Fruit fly (Drosophila melanogaster): ENCODE data around the gene COX5BL.

Gene COX5BL

DNA sequence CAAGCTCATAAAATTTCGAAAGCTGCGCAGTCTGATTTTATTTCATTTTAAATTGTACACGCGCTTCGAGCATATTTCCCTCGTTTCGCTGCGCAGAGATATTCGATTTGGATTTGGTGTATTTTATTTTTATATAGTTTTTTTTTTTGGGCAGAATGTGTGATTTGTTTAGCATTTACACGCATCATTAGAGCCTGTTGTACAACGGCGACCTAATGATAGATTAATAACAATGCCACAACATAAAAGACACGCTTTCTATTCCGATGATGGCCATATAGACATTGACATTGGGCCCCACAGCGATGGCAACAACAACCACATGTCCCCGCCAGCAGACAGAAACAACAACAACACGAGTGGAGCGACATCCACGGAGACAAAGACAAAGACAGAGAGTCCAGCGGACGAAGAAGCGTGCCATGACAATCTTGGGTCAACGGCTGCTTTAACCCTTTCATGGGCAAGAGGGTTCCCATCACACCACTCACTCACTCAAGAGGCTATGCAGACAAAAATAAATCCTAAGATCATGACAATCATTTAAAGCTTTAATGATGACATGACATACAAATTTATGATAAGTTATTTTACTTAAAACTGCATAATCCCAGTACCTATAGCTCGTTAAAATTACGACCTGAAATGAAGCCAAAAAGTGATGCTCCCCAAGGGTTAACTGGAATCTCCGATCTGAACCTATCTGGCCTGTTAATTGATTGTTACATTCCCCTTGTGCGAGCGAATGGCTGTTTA, 6.0 kb upstream of the COX5BL start (continued):
- TF ChIP-seq Hsf (GFP tag; optimal IDR thresholded peaks at IDR 0.05) (no peak), PHDP (tag; optimal IDR thresholded peaks at IDR 0.05) (no peak), CG1233 (GFP tag; optimal IDR thresholded peaks at IDR 0.05) (no peak), chif (GFP tag; optimal IDR thresholded peaks at IDR 0.05) (no peak), CG1603 (tag; optimal IDR thresholded peaks at IDR 0.05) (peak; percentile 4), D (optimal IDR thresholded peaks at IDR 0.05) (no peak), D (GFP tag; optimal IDR thresholded peaks at IDR 0.05) (peak; percentile 43), phol (tag; optimal IDR thresholded peaks at IDR 0.05) (no peak), fd96Cb (tag; optimal IDR thresholded peaks at IDR 0.05) (peak; percentile 4), jumu (GFP tag; optimal IDR thresholded peaks at IDR 0.05) (peak; percentile 22), CG33557 (GFP tag; optimal IDR thresholded peaks at IDR 0.05) (peak; percentile 19), CG32532 (GFP tag; IDR thresholded peaks at IDR 0.05) (no peak), CG9932 (GFP tag; IDR thresholded peaks at IDR 0.05) (0 out of 2 replicates have a peak, but pooled peaks have one; percentile 7), ewg (GFP tag; optimal IDR thresholded peaks at IDR 0.05) (no peak), Med (GFP tag) (peak; percentile 23), CG7839 (tag; optimal IDR thresholded peaks at IDR 0.05) (peak; percentile 26), CoRest (tag; optimal IDR thresholded peaks at IDR 0.05) (no peak), CG34376 (GFP tag; optimal IDR thresholded peaks at IDR 0.05) (no peak), dmrt11E (tag; optimal IDR thresholded peaks at IDR 0.05) (peak; percentile 25), ato (GFP tag; IDR thresholded peaks at IDR 0.05; ENCODE audit: partially characterized antibody) (no peak), CG1529 (GFP tag; optimal IDR thresholded peaks at IDR 0.05) (no peak), Dip2 (GFP tag; IDR thresholded peaks at IDR 0.05) (no peak), sd (tag; optimal IDR thresholded peaks at IDR 0.05) (peak; percentile 60), kni (GFP tag; optimal IDR thresholded peaks at IDR 0.05) (peak; percentile 42), jing (GFP tag; optimal IDR thresholded peaks at IDR 0.05) (peak; percentile 1), CG10959 (GFP tag; IDR thresholded peaks at IDR 0.05) (peak; percentile 20; the same call in 1 of the 2 replicates), Atf3 (GFP tag; optimal IDR thresholded peaks at IDR 0.05) (no peak), CG6854 (GFP tag; optimal IDR thresholded peaks at IDR 0.05) (no peak), Opbp (GFP tag; IDR thresholded peaks at IDR 0.05; ENCODE audit: partially characterized antibody) (no peak), Sox102F (GFP tag; optimal IDR thresholded peaks at IDR 0.05) (peak; percentile 10), Drgx (GFP tag; IDR thresholded peaks at IDR 0.05) (no peak), Hr78 (GFP tag; optimal IDR thresholded peaks at IDR 0.05) (peak in 1 of 2 experiments; percentile 68), CG4360 (GFP tag; IDR thresholded peaks at IDR 0.05) (peak; percentile 86), CG6175 (GFP tag; IDR thresholded peaks at IDR 0.05) (no peak), CG10366 (GFP tag; IDR thresholded peaks at IDR 0.05) (no peak), seq (GFP tag; IDR thresholded peaks at IDR 0.05) (0 out of 2 replicates have a peak, but pooled peaks have one; percentile 8), CG4854 (GFP tag; optimal IDR thresholded peaks at IDR 0.05) (no peak), dimm (GFP tag; IDR thresholded peaks at IDR 0.05) (no peak), sens (GFP tag) (peak; percentile 69), CG10979 (tag; optimal IDR thresholded peaks at IDR 0.05) (peak; percentile 25), zf30C (GFP tag; optimal IDR thresholded peaks at IDR 0.05) (no peak), dati (GFP tag; IDR thresholded peaks at IDR 0.05) (no peak), pnt (GFP tag; optimal IDR thresholded peaks at IDR 0.05) (peak; percentile 38), Chrac-16 (GFP tag; optimal IDR thresholded peaks at IDR 0.05) (peak; percentile 3), CG15269 (tag; optimal IDR thresholded peaks at IDR 0.05) (peak; percentile 13), hkb (optimal IDR thresholded peaks at IDR 0.05) (no peak), hkb (GFP tag; IDR thresholded peaks at IDR 0.05) (no peak), CG10543 (GFP tag; optimal IDR thresholded peaks at IDR 0.05) (peak; percentile 17), so (GFP tag; IDR thresholded peaks at IDR 0.05) (0 out of 3 replicates have a peak, but pooled peaks have one; percentile 15), grn (GFP tag; optimal IDR thresholded peaks at IDR 0.05) (peak; percentile 68)
